Fruit fly (Drosophila melanogaster): ENCODE measurements around the gene Tpr2.

DNA sequence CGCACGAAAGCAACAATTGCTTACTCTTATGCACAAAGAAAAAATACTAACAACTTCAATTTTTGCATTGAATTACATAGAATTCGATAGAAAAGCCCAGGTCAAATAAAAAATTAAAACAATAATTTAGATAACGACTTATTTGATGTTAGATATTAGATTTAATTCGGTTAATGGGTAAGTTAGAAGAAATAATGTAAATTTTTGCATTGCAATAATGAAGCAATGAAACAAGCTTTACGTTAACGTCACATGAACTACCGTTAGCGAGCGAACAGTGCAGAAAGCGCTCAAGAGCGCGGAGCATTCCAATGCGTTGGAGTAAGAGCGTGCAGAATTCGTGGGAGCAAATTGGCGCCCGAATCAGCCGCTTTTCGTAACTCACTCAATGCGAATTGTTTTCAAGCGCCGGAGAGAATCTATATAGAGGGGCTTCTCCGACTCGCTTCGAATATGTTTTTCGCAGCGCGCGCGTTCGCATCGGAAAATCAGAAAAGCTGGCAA is 53.3 kb downstream of the Tpr2 start, which contains the start of gene mtgo:
- peak; percentile 89 for TF ChIP-seq CG8301 (tag; optimal IDR thresholded peaks at IDR 0.05)
- peak; percentile 38 for TF ChIP-seq D1 (tag; optimal IDR thresholded peaks at IDR 0.05)
- peak; percentile 44 for TF ChIP-seq Pif1A (GFP tag; optimal IDR thresholded peaks at IDR 0.05)
- TF ChIP-seq rn (GFP tag; IDR thresholded peaks at IDR 0.05), result 0 out of 2 replicates have a peak, but pooled peaks have one; percentile 47
